Fruit fly (Drosophila melanogaster) S2 (cell line): ENCODE measurements around the gene sunz.

Experiments
- CG8478 ChIP-seq: fragments of >200 bp; optimal IDR thresholded peaks from 2 replicates; lab custom pipeline; 2018
- CTCF ChIP-seq, 2 experiments: fragments of >200 bp; optimal IDR thresholded peaks; 2 replicates each; lab custom pipeline; 2018

dm6 chr3R:6629851-6630250, at the start of gene sunz:
- no peak for TF ChIP-seq CG8478
- TF ChIP-seq CTCF (optimal IDR thresholded peaks at IDR 0.05; lab: Kevin White, UChicago): no peak
